Worm (Caenorhabditis elegans): ENCODE data around the gene stc-1.

DNA sequence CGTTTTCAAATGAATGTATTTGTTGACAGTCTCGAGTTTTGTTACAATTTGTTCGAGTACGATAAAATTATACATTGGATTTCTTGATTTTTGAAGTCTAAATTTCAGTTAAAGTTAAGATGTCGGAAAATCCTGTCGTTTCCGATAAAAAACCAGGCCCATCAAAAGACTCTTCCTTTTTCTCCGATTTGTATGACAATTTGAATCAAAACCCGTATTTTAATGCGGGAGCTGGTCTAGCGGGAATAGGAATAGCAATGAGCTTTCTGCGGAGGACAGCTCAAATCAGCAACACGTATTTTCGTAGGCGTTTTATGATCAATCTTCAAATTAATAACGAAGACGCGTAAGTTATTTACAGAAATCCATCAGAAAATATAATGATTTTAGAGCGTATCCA is 5.0 kb upstream of the stc-1 start, which contains the start of gene bcs-1:
- no peak for TF ChIP-seq sea-2 (GFP tag; IDR thresholded peaks at IDR 0.05)
- no peak for TF ChIP-seq ZK185.1 (tag; optimal IDR thresholded peaks at IDR 0.05; ENCODE audit: poor library complexity, severe bottlenecking)
- 0 out of 2 replicates have a peak, but pooled peaks have one; percentile 14 for TF ChIP-seq C17E4.6 (GFP tag; IDR thresholded peaks at IDR 0.05)
- no peak for TF ChIP-seq nfya-2 (GFP tag; IDR thresholded peaks at IDR 0.05)
- no peak for TF ChIP-seq ama-1 (optimal IDR thresholded peaks at IDR 0.05)
- no peak for TF ChIP-seq ama-1 (GFP tag; optimal IDR thresholded peaks at IDR 0.05)
- TF ChIP-seq rpc-1 (optimal IDR thresholded peaks at IDR 0.05): no peak
- TF ChIP-seq rpc-1 (tag; optimal IDR thresholded peaks at IDR 0.05): no peak
- TF ChIP-seq C06A6.2 (GFP tag; conservative IDR thresholded peaks at IDR 0.05): no peak
- no peak for TF ChIP-seq let-607 (tag; optimal IDR thresholded peaks at IDR 0.05)
- TF ChIP-seq F57C9.4 (tag; optimal IDR thresholded peaks at IDR 0.05): no peak
- TF ChIP-seq T26A5.8 (tag; optimal IDR thresholded peaks at IDR 0.05): no peak
- TF ChIP-seq unc-62 (GFP tag; optimal IDR thresholded peaks at IDR 0.05): no peak
- no peak for TF ChIP-seq nfyb-1 (GFP tag; IDR thresholded peaks at IDR 0.05)
- TF ChIP-seq madf-3 (GFP tag; IDR thresholded peaks at IDR 0.05): 0 out of 2 replicates have a peak, but pooled peaks have one; percentile 67

Measured in whole organism, young adult.